Fruit fly (Drosophila melanogaster) whole organism, wandering third instar larva: ENCODE data around the gene GlnRS.
A peak's percentile ranks its signal among the peaks of the same experiment; 100 is the strongest.

Experiments used
- Abd-B ChIP-seq: fragments of >200 bp; optimal IDR thresholded peaks from 2 replicates; lab custom pipeline; 2017; ENCODE audit warnings: missing biosample characterization, missing genetic modification characterization
- CG32264 ChIP-seq: fragments of 200-800 bp; sonication (Bioruptor generic); optimal IDR thresholded peaks from 2 replicates; lab custom pipeline; 2016; ENCODE audit warnings: missing biosample characterization, missing genetic modification characterization
- CG9705 ChIP-seq: fragments of 200-800 bp; sonication (Bioruptor generic); optimal IDR thresholded peaks from 2 replicates; lab custom pipeline; 2018; ENCODE audit warnings: missing biosample characterization, mild to moderate bottlenecking, missing genetic modification characterization
- CrebA ChIP-seq: fragments of 200-800 bp; sonication (Bioruptor generic); optimal IDR thresholded peaks from 2 replicates; lab custom pipeline; 2016; ENCODE audit warnings: missing biosample characterization, mild to moderate bottlenecking, missing genetic modification characterization, borderline replicate concordance
- Dfd ChIP-seq: fragments of >200 bp; optimal IDR thresholded peaks from 2 replicates; lab custom pipeline; 2017; ENCODE audit warnings: missing biosample characterization, missing genetic modification characterization
- Dif ChIP-seq: fragments of 200-275, 200-300 bp; sonication (Bioruptor generic); optimal IDR thresholded peaks from 2 replicates; lab custom pipeline; 2018; ENCODE audit warnings: missing biosample characterization, missing genetic modification characterization; ENCODE audit not compliant: partially characterized antibody
- GATAd ChIP-seq: sonication (Bioruptor generic); optimal IDR thresholded peaks from 2 replicates; lab custom pipeline; 2016; ENCODE audit warnings: missing biosample characterization, missing genetic modification characterization
- HLH106 ChIP-seq: fragments of 200-800 bp; optimal IDR thresholded peaks from 3 replicates; lab custom pipeline; 2019; ENCODE audit warnings: missing biosample characterization, mild to moderate bottlenecking, missing genetic modification characterization, moderate library complexity
- Hnf4 ChIP-seq: fragments of 200-800 bp; sonication (Bioruptor generic); optimal IDR thresholded peaks from 2 replicates; lab custom pipeline; 2016; ENCODE audit warnings: missing biosample characterization, mild to moderate bottlenecking, missing genetic modification characterization
- Hr78 ChIP-seq: fragments of >200 bp; optimal IDR thresholded peaks from 2 replicates; lab custom pipeline; 2017; ENCODE audit warnings: missing biosample characterization, missing genetic modification characterization
- Hr83 ChIP-seq: fragments of 200-300 bp; sonication (Bioruptor generic); optimal IDR thresholded peaks from 2 replicates; lab custom pipeline; 2016; ENCODE audit warnings: missing biosample characterization, mild to moderate bottlenecking, missing genetic modification characterization, moderate library complexity; ENCODE audit not compliant: poor library complexity, severe bottlenecking
- Jra ChIP-seq: sonication (Bioruptor generic); optimal IDR thresholded peaks from 2 replicates; lab custom pipeline; 2016; ENCODE audit warnings: missing biosample characterization, missing genetic modification characterization
- Mio ChIP-seq: sonication (Bioruptor generic); optimal IDR thresholded peaks from 2 replicates; lab custom pipeline; 2016; ENCODE audit warnings: missing biosample characterization, missing genetic modification characterization
- OdsH ChIP-seq: fragments of 200-800 bp; sonication (Bioruptor generic); optimal IDR thresholded peaks from 2 replicates; lab custom pipeline; 2016; ENCODE audit warnings: missing biosample characterization, mild to moderate bottlenecking, missing genetic modification characterization
- Sp1 ChIP-seq: fragments of 200-800 bp; sonication (Bioruptor generic); optimal IDR thresholded peaks from 3 replicates; lab custom pipeline; 2019; ENCODE audit warnings: missing biosample characterization, mild to moderate bottlenecking, missing genetic modification characterization, moderate library complexity
- Vsx2 ChIP-seq: fragments of 200-300, 225-300 bp; sonication (Bioruptor generic); optimal IDR thresholded peaks from 2 replicates; lab custom pipeline; 2018; ENCODE audit warnings: missing biosample characterization, missing genetic modification characterization; ENCODE audit not compliant: partially characterized antibody
- br ChIP-seq: fragments of 200-800 bp; sonication (Bioruptor generic); optimal IDR thresholded peaks from 2 replicates; lab custom pipeline; 2016; ENCODE audit warnings: missing biosample characterization, missing genetic modification characterization
- brk ChIP-seq: fragments of 200-800 bp; sonication (Bioruptor generic); optimal IDR thresholded peaks from 2 replicates; lab custom pipeline; 2016; ENCODE audit warnings: missing biosample characterization, mild to moderate bottlenecking, missing genetic modification characterization
- dl ChIP-seq, 2 experiments: fragments of 175-275, 200-275 bp in 1 of 2; fragments of 200-275 bp in 1 of 2; sonication (Bioruptor generic); optimal IDR thresholded peaks; lab custom pipeline; 2018; ENCODE audit warnings: mild to moderate bottlenecking in 2 of 2, missing biosample characterization in 2 of 2, missing genetic modification characterization in 2 of 2, moderate library complexity in 2 of 2; ENCODE audit not compliant: partially characterized antibody in 2 of 2, insufficient read depth in 1 of 2
- dmrt93B ChIP-seq: fragments of 200-800 bp; sonication (Bioruptor generic); optimal IDR thresholded peaks from 2 replicates; lab custom pipeline; 2018; ENCODE audit warnings: missing biosample characterization, mild to moderate bottlenecking, missing genetic modification characterization
- dsf ChIP-seq: sonication (Bioruptor generic); optimal IDR thresholded peaks from 2 replicates; lab custom pipeline; 2016; ENCODE audit warnings: missing biosample characterization, missing genetic modification characterization, borderline replicate concordance
- fru ChIP-seq: fragments of 200-800 bp; sonication (Bioruptor generic); optimal IDR thresholded peaks from 3 replicates; lab custom pipeline; 2016; ENCODE audit warnings: missing biosample characterization, mild to moderate bottlenecking, missing genetic modification characterization
- h ChIP-seq: fragments of 200-800 bp; sonication (Bioruptor generic); optimal IDR thresholded peaks from 3 replicates; lab custom pipeline; 2016; ENCODE audit warnings: missing biosample characterization, mild to moderate bottlenecking, missing genetic modification characterization
- jim ChIP-seq: fragments of 175-275, 200-325 bp; sonication (Bioruptor generic); optimal IDR thresholded peaks from 2 replicates; lab custom pipeline; 2016; ENCODE audit warnings: missing biosample characterization, mild to moderate bottlenecking, missing genetic modification characterization
- lola ChIP-seq: fragments of >200 bp; optimal IDR thresholded peaks from 2 replicates; lab custom pipeline; 2017; ENCODE audit warnings: missing biosample characterization, missing genetic modification characterization
- pan ChIP-seq: fragments of >200 bp; optimal IDR thresholded peaks from 2 replicates; lab custom pipeline; 2017
- psq ChIP-seq: fragments of 200-800 bp; sonication (Bioruptor generic); optimal IDR thresholded peaks from 3 replicates; lab custom pipeline; 2017; ENCODE audit warnings: missing biosample characterization, mild to moderate bottlenecking, missing genetic modification characterization, moderate library complexity
- rgr ChIP-seq: fragments of 200-800 bp; sonication (Bioruptor generic); optimal IDR thresholded peaks from 3 replicates; lab custom pipeline; 2016; ENCODE audit warnings: missing biosample characterization, mild to moderate bottlenecking, missing genetic modification characterization
- sage ChIP-seq: fragments of 200-800 bp; sonication (Bioruptor generic); optimal IDR thresholded peaks from 2 replicates; lab custom pipeline; 2016; ENCODE audit warnings: missing biosample characterization, mild to moderate bottlenecking, missing genetic modification characterization
- sv ChIP-seq: fragments of 200-800 bp; sonication (Bioruptor generic); optimal IDR thresholded peaks from 3 replicates; lab custom pipeline; 2016; ENCODE audit warnings: missing biosample characterization, missing genetic modification characterization
- tai ChIP-seq: sonication (Bioruptor generic); optimal IDR thresholded peaks from 2 replicates; lab custom pipeline; 2016; ENCODE audit warnings: missing biosample characterization, missing genetic modification characterization
- usp ChIP-seq: fragments of >200 bp; optimal IDR thresholded peaks from 2 replicates; lab custom pipeline; 2017; ENCODE audit warnings: missing biosample characterization, missing genetic modification characterization
- woc ChIP-seq: sonication (Bioruptor generic); optimal IDR thresholded peaks from 2 replicates; lab custom pipeline; 2016; ENCODE audit warnings: missing biosample characterization, mild to moderate bottlenecking, missing genetic modification characterization

The GlnRS gene

DNA sequence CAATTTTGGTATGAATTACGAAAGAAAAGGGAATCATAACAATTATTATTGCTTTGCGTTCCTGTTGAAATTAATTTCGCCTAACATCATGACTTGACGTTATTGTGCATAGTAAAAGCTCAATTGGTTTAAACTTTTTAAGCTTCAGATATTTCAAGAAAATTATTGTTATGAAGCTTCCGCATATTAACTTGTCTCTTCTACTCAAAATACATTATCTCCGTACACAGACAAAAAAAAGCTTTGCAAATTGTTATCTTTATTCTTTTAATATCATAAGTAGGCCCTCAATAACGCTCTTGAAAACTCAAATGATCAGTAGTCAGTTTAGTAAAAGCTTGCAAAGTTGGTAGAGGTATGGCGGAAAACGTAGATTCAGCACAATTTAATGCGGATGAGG lies 21.6 kb upstream of the GlnRS start, which contains the start of gene CG13658:
Gene CG13658 (plus strand): TSS at position 347 of the 400 bp plus-strand sequence.
- TF ChIP-seq Sp1: no peak
- no peak for TF ChIP-seq psq (GFP tag; lab: Kevin White, UChicago)
- TF ChIP-seq fru (GFP tag; lab: Kevin White, UChicago): no peak
- no peak for TF ChIP-seq sage (GFP tag; lab: Kevin White, UChicago)
- TF ChIP-seq usp (GFP tag; lab: Kevin White, UChicago): no peak
- no peak for TF ChIP-seq OdsH
- no peak for TF ChIP-seq Hr83 (GFP tag; lab: Kevin White, UChicago)
- TF ChIP-seq br (GFP tag; lab: Kevin White, UChicago): no peak
- no peak for TF ChIP-seq CG32264

dm6 chr3R:25285173-25285572 lies 19.7 kb upstream of the GlnRS start, which contains the start of gene CG31104:
Gene CG31104, plus strand, starts transcription at chr3R:25285473.
- no peak for TF ChIP-seq jim (GFP tag; lab: Kevin White, UChicago)
- TF ChIP-seq Hr78 (GFP tag; lab: Kevin White, UChicago): no peak
- TF ChIP-seq br (GFP tag; lab: Kevin White, UChicago): no peak
- TF ChIP-seq Hr83 (GFP tag; lab: Kevin White, UChicago): no peak
- no peak for TF ChIP-seq Dif (GFP tag; lab: Kevin White, UChicago)
- no peak for TF ChIP-seq dl (GFP tag; optimal IDR thresholded peaks at IDR 0.05; lab: Kevin White, UChicago; ENCODE audit: insufficient read depth in 1 of 2, partially characterized antibody in 2 of 2)
- TF ChIP-seq pan: no peak
- no peak for TF ChIP-seq fru (GFP tag; lab: Kevin White, UChicago)
- TF ChIP-seq rgr (GFP tag; lab: Kevin White, UChicago): no peak
- no peak for TF ChIP-seq Vsx2 (GFP tag; lab: Kevin White, UChicago)
- TF ChIP-seq GATAd (GFP tag; lab: Kevin White, UChicago): no peak

DNA sequence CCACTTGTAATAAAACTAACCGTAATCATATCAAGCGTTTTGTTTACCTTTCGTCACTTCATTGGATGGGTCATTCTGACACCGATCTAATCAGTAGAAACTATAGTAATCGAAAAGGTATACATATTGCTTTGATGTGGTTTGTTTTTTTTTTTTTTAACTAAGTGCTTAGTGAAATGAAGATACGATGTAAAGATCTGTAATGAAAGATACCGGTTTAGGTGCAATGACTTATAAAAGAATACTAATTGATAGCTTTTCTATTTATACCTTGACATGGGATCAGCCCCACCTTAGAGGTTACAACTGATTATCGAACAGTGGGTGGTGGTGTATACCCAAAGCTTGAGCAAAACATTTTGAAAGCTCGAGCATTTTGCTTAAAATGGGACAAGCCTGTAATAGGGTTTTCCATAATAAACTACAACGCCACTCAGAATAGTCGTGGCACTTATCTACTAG lies 17.7 kb upstream of the GlnRS start, which contains the start of gene CG31300:
Gene CG31300 (plus strand): TSS at position 412 of the 462 bp plus-strand sequence.
- TF ChIP-seq dsf (GFP tag; lab: Kevin White, UChicago): no peak
- no peak for TF ChIP-seq sage (GFP tag; lab: Kevin White, UChicago)
- no peak for TF ChIP-seq CrebA
- TF ChIP-seq Mio (GFP tag; lab: Kevin White, UChicago): no peak
- no peak for TF ChIP-seq lola (GFP tag; lab: Kevin White, UChicago)
- TF ChIP-seq dmrt93B (GFP tag; lab: Kevin White, UChicago): no peak
- TF ChIP-seq Dfd (GFP tag; lab: Kevin White, UChicago): no peak
- no peak for TF ChIP-seq tai
- no peak for TF ChIP-seq GATAd (GFP tag; lab: Kevin White, UChicago)
- TF ChIP-seq Jra: no peak

DNA sequence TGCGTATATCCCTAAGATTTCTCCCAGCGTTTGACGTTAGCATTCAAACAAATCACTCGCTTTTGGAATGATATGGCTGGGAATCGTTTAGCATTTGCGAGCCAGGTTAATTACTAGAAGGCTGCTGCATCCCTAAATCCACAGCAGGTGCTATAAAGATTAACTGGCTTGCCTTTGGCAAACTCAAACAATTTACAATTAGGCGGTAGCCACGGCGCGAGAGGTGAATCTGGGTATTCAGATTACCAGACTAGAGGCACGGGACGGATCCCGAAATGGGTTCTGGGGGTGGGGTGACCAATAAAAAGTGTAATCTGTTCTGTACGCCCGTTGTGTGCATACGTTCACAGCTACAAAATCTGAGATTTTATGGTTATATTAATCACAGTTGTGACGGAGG lies 15.6 kb upstream of the GlnRS start, which contains the start of gene CG11892:
Gene CG11892 (plus strand): TSS at position 384 of the 400 bp plus-strand sequence.
- TF ChIP-seq Abd-B (GFP tag; lab: Kevin White, UChicago) (no peak), HLH106 (tag; lab: Kevin White, UChicago) (no peak), dsf (GFP tag; lab: Kevin White, UChicago) (no peak), brk (GFP tag; lab: Kevin White, UChicago) (no peak), jim (GFP tag; lab: Kevin White, UChicago) (no peak), CrebA (no peak), Hnf4 (GFP tag; lab: Kevin White, UChicago) (peak; percentile 24), Sp1 (peak; percentile 55), dmrt93B (GFP tag; lab: Kevin White, UChicago) (no peak), sv (GFP tag; lab: Kevin White, UChicago) (no peak), Mio (GFP tag; lab: Kevin White, UChicago) (no peak), Jra (no peak), lola (GFP tag; lab: Kevin White, UChicago) (no peak), psq (GFP tag; lab: Kevin White, UChicago) (no peak), h (GFP tag; lab: Kevin White, UChicago) (no peak), Dfd (GFP tag; lab: Kevin White, UChicago) (no peak), dl (GFP tag; optimal IDR thresholded peaks at IDR 0.05; lab: Kevin White, UChicago; ENCODE audit: insufficient read depth in 1 of 2, partially characterized antibody in 2 of 2) (no peak), CG9705 (GFP tag; lab: Kevin White, UChicago) (no peak), Dif (GFP tag; lab: Kevin White, UChicago) (no peak), fru (GFP tag; lab: Kevin White, UChicago) (peak; percentile 50), Vsx2 (GFP tag; lab: Kevin White, UChicago) (no peak), Hr83 (GFP tag; lab: Kevin White, UChicago) (peak; percentile 51), rgr (GFP tag; lab: Kevin White, UChicago) (peak; percentile 36), OdsH (peak; percentile 47), br (GFP tag; lab: Kevin White, UChicago) (peak; percentile 57), Hr78 (GFP tag; lab: Kevin White, UChicago) (no peak), woc (GFP tag; lab: Kevin White, UChicago) (no peak), tai (no peak)
